Worm (Caenorhabditis elegans): ENCODE results near the gene W06F12.2.

ce11 chrIII:13717505-13717904 lies 14.0 kb downstream of the W06F12.2 start:
- TF ChIP-seq dao-5 (tag; optimal IDR thresholded peaks at IDR 0.05) (no peak), W03F9.2 (tag; optimal IDR thresholded peaks at IDR 0.05) (no peak)
